Fruit fly (Drosophila melanogaster): ENCODE measurements around the gene CG33647.

DNA sequence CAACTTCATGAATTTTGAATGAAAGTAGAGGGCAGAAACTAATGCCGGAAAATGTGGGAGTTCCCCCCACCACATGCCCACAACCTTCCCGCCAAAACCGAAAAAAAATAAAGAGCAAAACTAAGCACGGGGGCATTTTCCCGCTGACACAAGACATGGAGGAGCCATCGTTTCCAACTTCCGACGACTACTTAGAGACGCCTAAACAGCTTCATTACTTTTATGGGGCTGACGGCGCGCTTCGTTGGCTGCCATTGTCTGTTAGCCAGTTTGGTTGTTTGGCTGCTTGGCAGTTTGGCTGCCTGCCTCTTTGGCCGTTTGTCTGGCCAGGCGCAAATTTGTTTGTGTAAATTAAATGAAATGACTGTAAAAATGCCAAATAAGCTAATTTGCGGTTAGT, 21.9 kb upstream of the CG33647 start:
- TF ChIP-seq psq (optimal IDR thresholded peaks at IDR 0.05), result no peak
- no peak for TF ChIP-seq Sin3A (optimal IDR thresholded peaks at IDR 0.05)
- TF ChIP-seq h (optimal IDR thresholded peaks at IDR 0.05), result no peak
- TF ChIP-seq ttk (optimal IDR thresholded peaks at IDR 0.05), result no peak
- TF ChIP-seq insv (optimal IDR thresholded peaks at IDR 0.05), result no peak
- TF ChIP-seq Myc (optimal IDR thresholded peaks at IDR 0.05), result no peak

Data from Kc167 (cell line).